Fruit fly (Drosophila melanogaster): Measurements from ENCODE around the gene NELF-B.

Gene NELF-B

dm6 chrX:7702160-7702907, 25.8 kb downstream of the NELF-B start:
- TF ChIP-seq CG6276 (GFP tag; optimal IDR thresholded peaks at IDR 0.05) (peak; percentile 23), CG9139 (GFP tag; optimal IDR thresholded peaks at IDR 0.05) (peak; percentile 13), Sox15 (GFP tag; optimal IDR thresholded peaks at IDR 0.05) (no peak), eg (GFP tag; IDR thresholded peaks at IDR 0.05) (peak; percentile 49; the same call in 1 of the 3 replicates), vri (GFP tag; optimal IDR thresholded peaks at IDR 0.05) (peak; percentile 25), Sox102F (GFP tag; optimal IDR thresholded peaks at IDR 0.05) (no peak), CG15336 (GFP tag; IDR thresholded peaks at IDR 0.05) (peak; percentile 55; the same call in 1 of the 2 replicates), CG8119 (GFP tag; IDR thresholded peaks at IDR 0.05) (peak; percentile 15; the same call in 1 of the 3 replicates), Lpt (GFP tag; optimal IDR thresholded peaks at IDR 0.05) (peak; percentile 32), CG6163 (GFP tag; IDR thresholded peaks at IDR 0.05) (peak; percentile 63; the same call in 2 of the 3 replicates), esn (GFP tag; optimal IDR thresholded peaks at IDR 0.05) (no peak), CG6808 (GFP tag; optimal IDR thresholded peaks at IDR 0.05) (peak; percentile 2)

dm6 chrX:7701282-7702078, 26.7 kb downstream of the NELF-B start:
- TF ChIP-seq Sox14 (GFP tag; optimal IDR thresholded peaks at IDR 0.05) (no peak), CG3919 (GFP tag; optimal IDR thresholded peaks at IDR 0.05) (no peak), CG32006 (GFP tag; optimal IDR thresholded peaks at IDR 0.05) (peak; percentile 47), pdm3 (GFP tag; optimal IDR thresholded peaks at IDR 0.05) (peak; percentile 17), CG10631 (GFP tag; optimal IDR thresholded peaks at IDR 0.05) (no peak), Blimp-1 (GFP tag; optimal IDR thresholded peaks at IDR 0.05) (no peak), Eip78C (GFP tag) (peak; percentile 36), fd85E (GFP tag; optimal IDR thresholded peaks at IDR 0.05) (no peak), CG6808 (GFP tag; optimal IDR thresholded peaks at IDR 0.05) (no peak), CG6792 (GFP tag; optimal IDR thresholded peaks at IDR 0.05) (no peak), fkh (GFP tag; optimal IDR thresholded peaks at IDR 0.05) (peak; percentile 67), CG11294 (GFP tag; IDR thresholded peaks at IDR 0.05) (peak; percentile 7; the same call in 1 of the 2 replicates), eg (GFP tag; IDR thresholded peaks at IDR 0.05) (peak; percentile 58), CG15336 (GFP tag; IDR thresholded peaks at IDR 0.05) (peak; percentile 33; the same call in 1 of the 2 replicates), CG6163 (GFP tag; IDR thresholded peaks at IDR 0.05) (peak; percentile 8; the same call in 1 of the 3 replicates), salr (GFP tag; optimal IDR thresholded peaks at IDR 0.05) (peak in 1 of 2 experiments; percentile 26), CG7368 (GFP tag; optimal IDR thresholded peaks at IDR 0.05) (no peak), CG6276 (GFP tag; optimal IDR thresholded peaks at IDR 0.05) (peak; percentile 72), CG16779 (tag; optimal IDR thresholded peaks at IDR 0.05) (no peak), CG31627 (GFP tag; optimal IDR thresholded peaks at IDR 0.05) (no peak)

dm6 chrX:7700239-7700793, 27.8 kb downstream of the NELF-B start:
- TF ChIP-seq Blimp-1 (GFP tag; optimal IDR thresholded peaks at IDR 0.05) (peak; percentile 3), Eip78C (GFP tag) (peak; percentile 89), fkh (GFP tag; optimal IDR thresholded peaks at IDR 0.05) (peak; percentile 74), cyc (GFP tag; optimal IDR thresholded peaks at IDR 0.05) (peak; percentile 89), Hr38 (GFP tag; optimal IDR thresholded peaks at IDR 0.05) (peak; percentile 73), OdsH (GFP tag; optimal IDR thresholded peaks at IDR 0.05) (peak; percentile 87), CG6163 (GFP tag; IDR thresholded peaks at IDR 0.05) (peak; percentile 89), CG11294 (GFP tag; IDR thresholded peaks at IDR 0.05) (peak; percentile 89), ss (GFP tag; optimal IDR thresholded peaks at IDR 0.05) (peak in 1 of 2 experiments; percentile 35), Lpt (GFP tag; optimal IDR thresholded peaks at IDR 0.05) (peak; percentile 73), topi (GFP tag; optimal IDR thresholded peaks at IDR 0.05) (peak; percentile 85), Sox15 (GFP tag; optimal IDR thresholded peaks at IDR 0.05) (peak; percentile 78), Eip93F (GFP tag; optimal IDR thresholded peaks at IDR 0.05) (no peak), salr (GFP tag; optimal IDR thresholded peaks at IDR 0.05) (peak; percentile 60 to 62), CG9139 (GFP tag; optimal IDR thresholded peaks at IDR 0.05) (no peak), CG8119 (GFP tag; IDR thresholded peaks at IDR 0.05) (peak; percentile 82), CG34406 (GFP tag; optimal IDR thresholded peaks at IDR 0.05) (peak; percentile 59), lz (GFP tag; optimal IDR thresholded peaks at IDR 0.05) (peak; percentile 87), CG11762 (GFP tag; optimal IDR thresholded peaks at IDR 0.05; ENCODE audit: insufficient read depth) (peak; percentile 58), CG10669 (GFP tag; optimal IDR thresholded peaks at IDR 0.05) (peak; percentile 60), spab (GFP tag; optimal IDR thresholded peaks at IDR 0.05) (peak; percentile 25), Eip75B (GFP tag; optimal IDR thresholded peaks at IDR 0.05) (peak; percentile 44), dac (GFP tag; optimal IDR thresholded peaks at IDR 0.05) (peak; percentile 85), CG3919 (GFP tag; optimal IDR thresholded peaks at IDR 0.05) (peak; percentile 79), acj6 (GFP tag; optimal IDR thresholded peaks at IDR 0.05) (peak; percentile 84), Met (GFP tag; optimal IDR thresholded peaks at IDR 0.05) (peak; percentile 86), vri (GFP tag; optimal IDR thresholded peaks at IDR 0.05) (peak; percentile 82)

Measured in whole organism, prepupa.